Worm (Caenorhabditis elegans): ENCODE results near the gene W04E12.4.

DNA sequence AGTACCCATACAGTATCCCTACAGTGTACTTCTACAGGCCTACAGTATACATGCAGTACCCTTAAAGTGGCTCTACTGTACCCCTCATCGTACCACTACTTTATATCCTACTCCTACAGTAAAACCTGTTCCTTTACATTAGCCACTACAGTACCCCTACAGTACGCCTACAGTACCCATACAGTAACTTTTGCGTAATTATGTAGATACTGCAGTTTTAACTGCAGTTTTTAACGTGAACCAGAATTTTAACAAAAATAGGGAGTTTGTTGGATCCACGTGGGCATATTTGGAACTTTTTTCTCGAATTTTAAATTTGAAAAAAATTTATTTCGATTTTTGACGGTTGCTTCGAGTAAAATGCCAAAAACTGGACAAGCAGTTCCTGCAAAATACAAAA lies at the start of gene W04E12.4:
- TF ChIP-seq lin-13 (tag; optimal IDR thresholded peaks at IDR 0.05), result no peak
- no peak for TF ChIP-seq pha-4 (tag; optimal IDR thresholded peaks at IDR 0.05)
- no peak for TF ChIP-seq unc-62 (GFP tag; optimal IDR thresholded peaks at IDR 0.05)
- TF ChIP-seq drap-1 (GFP tag; optimal IDR thresholded peaks at IDR 0.05), result no peak
- no peak for TF ChIP-seq mab-5 (tag; optimal IDR thresholded peaks at IDR 0.05)
- no peak for TF ChIP-seq elt-3 (tag; optimal IDR thresholded peaks at IDR 0.05)
- TF ChIP-seq snpc-4 (tag; optimal IDR thresholded peaks at IDR 0.05), result no peak
- TF ChIP-seq ces-1 (GFP tag; optimal IDR thresholded peaks at IDR 0.05), result no peak
- no peak for TF ChIP-seq blmp-1 (tag; optimal IDR thresholded peaks at IDR 0.05)
